Fruit fly (Drosophila melanogaster) whole organism, embryonic: ENCODE results near the gene CG4218.

Source experiments
- Abd-B ChIP-seq: fragments of 200-800 bp; sonication (Bioruptor generic); optimal IDR thresholded peaks from 2 replicates; lab custom pipeline; 2018; ENCODE audit warnings: missing biosample characterization, mild to moderate bottlenecking, missing genetic modification characterization, moderate library complexity
- CG10654 ChIP-seq: fragments of 200-800 bp; sonication (Bioruptor generic); optimal IDR thresholded peaks from 2 replicates; lab custom pipeline; 2016; ENCODE audit warnings: missing biosample characterization, missing genetic modification characterization
- CG12769 ChIP-seq: fragments of 200-800 bp; sonication (Bioruptor generic); optimal IDR thresholded peaks from 2 replicates; lab custom pipeline; 2019; ENCODE audit warnings: missing biosample characterization, mild to moderate bottlenecking, missing genetic modification characterization, moderate library complexity
- CG14441 ChIP-seq: fragments of 200-800 bp; sonication (Bioruptor generic); IDR thresholded peaks from 2 replicates; pipeline ENCODE4 v1.3.6; 2022; ENCODE audit warnings: missing biosample characterization, missing genetic modification characterization
- CG14710 ChIP-seq: fragments of 200-800 bp; sonication (Bioruptor generic); optimal IDR thresholded peaks from 3 replicates; lab custom pipeline; 2019; ENCODE audit warnings: missing biosample characterization, mild to moderate bottlenecking, missing genetic modification characterization, moderate library complexity
- CG15601 ChIP-seq: fragments of 200-800 bp; sonication (Bioruptor generic); optimal IDR thresholded peaks from 3 replicates; lab custom pipeline; 2019; ENCODE audit warnings: missing biosample characterization, mild to moderate bottlenecking, missing genetic modification characterization, moderate library complexity
- CG16813 ChIP-seq: fragments of 200-800 bp; sonication (Bioruptor generic); IDR thresholded peaks from 3 replicates; pipeline ENCODE4 v1.3.6; 2022; ENCODE audit warnings: missing biosample characterization, missing genetic modification characterization; ENCODE audit not compliant: partially characterized antibody
- CG2875 ChIP-seq: fragments of 200-800 bp; sonication (Bioruptor generic); optimal IDR thresholded peaks from 2 replicates; lab custom pipeline; 2017; ENCODE audit warnings: missing biosample characterization, mild to moderate bottlenecking, missing genetic modification characterization, missing genetic modification reagents
- CG3726 ChIP-seq: fragments of 200-800 bp; sonication (Bioruptor generic); IDR thresholded peaks from 3 replicates; pipeline ENCODE4, ENCODE4 v1.3.6; 2022; ENCODE audit warnings: missing biosample characterization, missing genetic modification characterization
- CG3838 ChIP-seq: fragments of 200-800 bp; sonication (Bioruptor generic); optimal IDR thresholded peaks from 3 replicates; lab custom pipeline; 2016; ENCODE audit warnings: missing biosample characterization, missing genetic modification characterization
- CG6272 ChIP-seq: fragments of 200-800 bp; sonication (Bioruptor generic); IDR thresholded peaks from 2 replicates; pipeline ENCODE4 v1.3.6; 2022; ENCODE audit warnings: missing biosample characterization, missing genetic modification characterization
- CG6813 ChIP-seq: fragments of 200-800 bp; sonication (Bioruptor generic); optimal IDR thresholded peaks from 2 replicates; lab custom pipeline; 2017; ENCODE audit warnings: missing biosample characterization, missing genetic modification characterization, mild to moderate bottlenecking, moderate library complexity, missing genetic modification reagents
- CG7786 ChIP-seq: fragments of 200-800 bp; sonication (Bioruptor generic); optimal IDR thresholded peaks from 2 replicates; lab custom pipeline; 2016; ENCODE audit warnings: missing biosample characterization, missing genetic modification characterization
- CG8359 ChIP-seq: fragments of 200-800 bp; sonication (Bioruptor generic); optimal IDR thresholded peaks from 2 replicates; lab custom pipeline; 2017; ENCODE audit warnings: missing biosample characterization, mild to moderate bottlenecking, missing genetic modification characterization, borderline replicate concordance
- CG8924 ChIP-seq: fragments of 200-800 bp; optimal IDR thresholded peaks from 3 replicates; lab custom pipeline; 2019; ENCODE audit warnings: missing biosample characterization, mild to moderate bottlenecking, missing genetic modification characterization, moderate library complexity
- CG9437 ChIP-seq: fragments of 200-800 bp; sonication (Bioruptor generic); optimal IDR thresholded peaks from 2 replicates; lab custom pipeline; 2018; ENCODE audit warnings: missing biosample characterization, mild to moderate bottlenecking, missing genetic modification characterization
- H15 ChIP-seq: fragments of 200-800 bp; sonication (Bioruptor generic); IDR thresholded peaks from 3 replicates; pipeline ENCODE4 v1.3.6; 2022; ENCODE audit warnings: missing biosample characterization, missing genetic modification characterization
- Hey ChIP-seq: fragments of 200-800 bp; sonication (Bioruptor generic); optimal IDR thresholded peaks from 3 replicates; lab custom pipeline; 2018; ENCODE audit warnings: missing biosample characterization, mild to moderate bottlenecking, missing genetic modification characterization
- Oli ChIP-seq: fragments of 200-800 bp; sonication (Bioruptor generic); optimal IDR thresholded peaks from 2 replicates; lab custom pipeline; 2018; ENCODE audit warnings: missing biosample characterization, mild to moderate bottlenecking, missing genetic modification characterization, moderate library complexity
- Sox100B ChIP-seq: fragments of 200-800 bp; sonication (Bioruptor generic); optimal IDR thresholded peaks from 3 replicates; lab custom pipeline; 2018; ENCODE audit warnings: missing biosample characterization, mild to moderate bottlenecking, missing genetic modification characterization
- Sox102F ChIP-seq: fragments of 200-800 bp; sonication (Bioruptor generic); optimal IDR thresholded peaks from 2 replicates; lab custom pipeline; 2018; ENCODE audit warnings: missing biosample characterization, mild to moderate bottlenecking, missing genetic modification characterization, moderate library complexity
- Stat92E ChIP-seq, 3 experiments: fragments of >200 bp in 2 of 3; fragments of 200-800 bp in 1 of 3; sonication (Bioruptor generic) in 1 of 3; optimal IDR thresholded peaks; 2 replicates each; lab custom pipeline; 2017 to 2019; ENCODE audit warnings: missing biosample characterization in 3 of 3, missing genetic modification characterization in 3 of 3, mild to moderate bottlenecking in 1 of 3, moderate library complexity in 1 of 3
- TFAM ChIP-seq: fragments of 200-800 bp; sonication (Bioruptor generic); optimal IDR thresholded peaks from 2 replicates; lab custom pipeline; 2017; ENCODE audit warnings: missing biosample characterization, missing genetic modification characterization, inconsistent platforms
- abd-A ChIP-seq: fragments of 200-800 bp; sonication (Bioruptor generic); optimal IDR thresholded peaks from 3 replicates; lab custom pipeline; 2019; ENCODE audit warnings: missing biosample characterization, mild to moderate bottlenecking, missing genetic modification characterization, moderate library complexity
- bcd ChIP-seq: fragments of 200-800 bp; sonication (Bioruptor generic); optimal IDR thresholded peaks from 2 replicates; lab custom pipeline; 2017; ENCODE audit warnings: missing biosample characterization, mild to moderate bottlenecking, missing genetic modification characterization
- chm ChIP-seq: fragments of 200-800 bp; sonication (Bioruptor generic); IDR thresholded peaks from 2 replicates; pipeline ENCODE4 v1.3.6; 2022; ENCODE audit warnings: missing biosample characterization, missing genetic modification characterization
- chn ChIP-seq: fragments of 200-800 bp; sonication (Bioruptor generic); optimal IDR thresholded peaks from 2 replicates; lab custom pipeline; 2016; ENCODE audit warnings: missing biosample characterization, missing genetic modification characterization
- ci ChIP-seq: fragments of 200-800 bp; sonication (Bioruptor generic); IDR thresholded peaks from 3 replicates; pipeline ENCODE4 v1.3.6; 2022; ENCODE audit warnings: missing biosample characterization, missing genetic modification characterization
- dysf ChIP-seq: fragments of 200-800 bp; sonication (Bioruptor generic); IDR thresholded peaks from 3 replicates; pipeline ENCODE4 v1.3.6; 2022; ENCODE audit warnings: missing biosample characterization, missing genetic modification characterization
- emc ChIP-seq: fragments of 200-800 bp; sonication (Bioruptor generic); optimal IDR thresholded peaks from 2 replicates; lab custom pipeline; 2016; ENCODE audit warnings: missing biosample characterization, missing genetic modification characterization
- ems ChIP-seq: fragments of 200-800 bp; sonication (Bioruptor generic); optimal IDR thresholded peaks from 3 replicates; lab custom pipeline; 2016; ENCODE audit warnings: missing biosample characterization, missing genetic modification characterization
- eve ChIP-seq, 2 experiments: fragments of >200 bp; optimal IDR thresholded peaks; 2 replicates each; lab custom pipeline; 2017; ENCODE audit warnings: missing biosample characterization in 2 of 2, missing genetic modification characterization in 2 of 2
- gro ChIP-seq: fragments of 200-800 bp; sonication (Bioruptor generic); optimal IDR thresholded peaks from 2 replicates; lab custom pipeline; 2016; ENCODE audit warnings: missing biosample characterization, missing genetic modification characterization
- gsb-n ChIP-seq: fragments of 200-800 bp; sonication (Bioruptor generic); optimal IDR thresholded peaks from 3 replicates; lab custom pipeline; 2018; ENCODE audit warnings: missing biosample characterization, mild to moderate bottlenecking, missing genetic modification characterization
- jigr1 ChIP-seq: fragments of 200-800 bp; sonication (Bioruptor generic); IDR thresholded peaks from 3 replicates; pipeline ENCODE4 v1.3.6; 2022; ENCODE audit warnings: missing biosample characterization, missing genetic modification characterization
- jing ChIP-seq: fragments of 200-800 bp; sonication (Bioruptor generic); optimal IDR thresholded peaks from 2 replicates; lab custom pipeline; 2018; ENCODE audit warnings: missing biosample characterization, mild to moderate bottlenecking, missing genetic modification characterization
- lmd ChIP-seq: fragments of 200-800 bp; sonication (Bioruptor generic); IDR thresholded peaks from 2 replicates; pipeline ENCODE4 v1.3.6; 2022; ENCODE audit warnings: missing biosample characterization, missing genetic modification characterization
- lola ChIP-seq, 3 experiments: fragments of >200 bp in 2 of 3; fragments of 200-800 bp in 1 of 3; sonication (Bioruptor generic) in 1 of 3; optimal IDR thresholded peaks; 2 replicates each; lab custom pipeline; 2017 to 2019; ENCODE audit warnings: missing biosample characterization in 3 of 3, missing genetic modification characterization in 3 of 3, mild to moderate bottlenecking in 1 of 3, moderate library complexity in 1 of 3
- mld ChIP-seq: fragments of 200-800 bp; sonication (Bioruptor generic); IDR thresholded peaks from 3 replicates; pipeline ENCODE4 v1.3.6; 2022; ENCODE audit warnings: missing biosample characterization, missing genetic modification characterization; ENCODE audit not compliant: partially characterized antibody
- nmo ChIP-seq: fragments of 200-800 bp; sonication (Bioruptor generic); optimal IDR thresholded peaks from 2 replicates; lab custom pipeline; 2018; ENCODE audit warnings: missing biosample characterization, mild to moderate bottlenecking, missing genetic modification characterization, moderate library complexity
- pros ChIP-seq: fragments of 200-800 bp; sonication (Bioruptor generic); optimal IDR thresholded peaks from 3 replicates; lab custom pipeline; 2019; ENCODE audit warnings: missing biosample characterization, mild to moderate bottlenecking, missing genetic modification characterization, moderate library complexity
- repo ChIP-seq: fragments of 200-800 bp; sonication (Bioruptor generic); optimal IDR thresholded peaks from 2 replicates; lab custom pipeline; 2016; ENCODE audit warnings: missing biosample characterization, missing genetic modification characterization
- salm ChIP-seq: fragments of 200-800 bp; sonication (Bioruptor generic); optimal IDR thresholded peaks from 2 replicates; lab custom pipeline; 2018; ENCODE audit warnings: missing biosample characterization, mild to moderate bottlenecking, missing genetic modification characterization
- seq ChIP-seq: fragments of 200-800 bp; sonication (Bioruptor generic); IDR thresholded peaks from 2 replicates; pipeline ENCODE4 v1.3.6; 2022; ENCODE audit warnings: missing biosample characterization, missing genetic modification characterization
- sr ChIP-seq: fragments of 200-800 bp; sonication (Bioruptor generic); IDR thresholded peaks from 3 replicates; pipeline ENCODE4 v1.3.6; 2022; ENCODE audit warnings: missing biosample characterization, missing genetic modification characterization
- tio ChIP-seq: fragments of 200-800 bp; sonication (Bioruptor generic); optimal IDR thresholded peaks from 2 replicates; lab custom pipeline; 2017; ENCODE audit warnings: missing biosample characterization, missing genetic modification characterization, inconsistent platforms
- zen ChIP-seq: fragments of 200-800 bp; sonication (Bioruptor generic); optimal IDR thresholded peaks from 3 replicates; lab custom pipeline; 2018; ENCODE audit warnings: missing biosample characterization, mild to moderate bottlenecking, missing genetic modification characterization, moderate library complexity

CG4218 gene

DNA sequence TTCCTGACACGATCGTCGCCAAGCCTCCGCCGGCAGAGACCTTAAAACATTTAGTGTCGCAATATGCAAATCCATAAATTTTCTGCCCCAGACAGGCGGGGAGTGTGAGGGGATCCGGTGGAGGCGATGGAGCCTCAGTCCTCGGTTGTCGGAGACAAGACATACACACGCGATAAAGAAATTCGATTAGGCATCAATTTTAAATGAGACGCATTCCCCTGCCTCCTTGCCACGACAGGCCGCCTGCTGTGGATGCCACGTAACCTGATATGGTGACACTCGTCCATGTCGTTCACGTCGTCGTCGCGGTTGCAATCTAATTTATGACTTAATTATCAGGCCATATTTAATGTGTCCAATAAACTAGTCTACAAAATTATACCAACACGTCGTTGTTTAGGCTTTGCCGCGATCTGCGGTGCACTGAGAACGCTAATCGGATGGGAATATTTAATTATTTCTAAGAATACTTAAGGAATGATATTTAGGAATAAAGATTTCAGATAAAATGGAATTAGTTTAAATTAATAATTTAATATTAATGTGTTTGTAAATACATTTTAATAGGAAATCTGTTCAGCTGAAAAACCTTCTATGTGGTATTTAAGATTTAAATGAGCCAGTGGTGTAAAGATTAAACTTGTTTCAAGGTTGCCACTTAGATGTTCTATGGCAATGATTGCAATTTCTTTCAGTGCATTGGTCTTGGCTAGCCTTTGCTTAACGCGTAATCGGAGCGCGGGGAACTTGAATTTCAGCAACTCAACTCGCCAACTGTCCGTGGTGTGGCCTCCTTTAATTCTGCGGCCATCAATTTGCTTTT lies 33.5 kb downstream of the CG4218 start:
- TF ChIP-seq lmd (GFP tag; lab: Robert Waterston, UW): peak; percentile 48; the same call in 1 of the 2 replicates
- peak; percentile 69 for TF ChIP-seq CG14710 (tag; lab: Kevin White, UChicago)
- TF ChIP-seq CG16813 (GFP tag; lab: Robert Waterston, UW): no peak
- peak; percentile 55 for TF ChIP-seq zen (tag; lab: Kevin White, UChicago)
- peak in 1 of 3 experiments; percentile 43 for TF ChIP-seq Stat92E (GFP tag; optimal IDR thresholded peaks at IDR 0.05; lab: Kevin White, UChicago)
- peak; percentile 71 for TF ChIP-seq salm (tag; lab: Kevin White, UChicago)
- TF ChIP-seq CG15601 (tag; lab: Kevin White, UChicago): peak; percentile 73
- TF ChIP-seq Oli (tag; lab: Kevin White, UChicago): peak; percentile 84
- peak; percentile 75 for TF ChIP-seq dysf (GFP tag; lab: Robert Waterston, UW)
- peak; percentile 56; the same call in 1 of the 2 replicates for TF ChIP-seq CG14441
- TF ChIP-seq nmo (GFP tag; lab: Kevin White, UChicago): peak; percentile 84
- TF ChIP-seq CG7786 (GFP tag; lab: Kevin White, UChicago): no peak
- peak; percentile 54 for TF ChIP-seq CG8359 (GFP tag; lab: Kevin White, UChicago)
- TF ChIP-seq CG12769: peak; percentile 7
- TF ChIP-seq gro (GFP tag; lab: Kevin White, UChicago): no peak
- TF ChIP-seq Hey (tag; lab: Kevin White, UChicago): no peak
- TF ChIP-seq jigr1 (GFP tag; lab: Robert Waterston, UW): 0 out of 3 replicates have a peak, but pooled peaks have one; percentile 31
- TF ChIP-seq abd-A (tag; lab: Kevin White, UChicago): peak; percentile 99
- TF ChIP-seq Sox100B (GFP tag; lab: Kevin White, UChicago): peak; percentile 85
- TF ChIP-seq CG10654 (GFP tag; lab: Kevin White, UChicago): peak; percentile 50
- peak in 1 of 2 experiments; percentile 85 for TF ChIP-seq eve (GFP tag; optimal IDR thresholded peaks at IDR 0.05; lab: Kevin White, UChicago)
- no peak for TF ChIP-seq repo (GFP tag; lab: Kevin White, UChicago)
- TF ChIP-seq CG6272 (GFP tag; lab: Robert Waterston, UW): peak; percentile 37; the same call in 1 of the 2 replicates
- TF ChIP-seq lola (GFP tag; optimal IDR thresholded peaks at IDR 0.05; lab: Kevin White, UChicago): peak in 1 of 3 experiments; percentile 78
- peak; percentile 56 for TF ChIP-seq gsb-n (tag; lab: Kevin White, UChicago)
- TF ChIP-seq Abd-B: peak; percentile 46
- TF ChIP-seq chn (GFP tag; lab: Kevin White, UChicago): peak; percentile 9
- TF ChIP-seq CG6813 (GFP tag; lab: Kevin White, UChicago): peak; percentile 34
- peak; percentile 23 for TF ChIP-seq tio
- no peak for TF ChIP-seq emc (GFP tag; lab: Kevin White, UChicago)
- no peak for TF ChIP-seq CG3838 (GFP tag; lab: Kevin White, UChicago)
- peak; percentile 18; the same call in 1 of the 3 replicates for TF ChIP-seq H15 (GFP tag; lab: Robert Waterston, UW)
- peak; percentile 27 for TF ChIP-seq ems (GFP tag; lab: Kevin White, UChicago)
- peak; percentile 81 for TF ChIP-seq Sox102F
- TF ChIP-seq chm: no peak
- peak; percentile 53 for TF ChIP-seq CG2875 (GFP tag; lab: Kevin White, UChicago)
- no peak for TF ChIP-seq sr (GFP tag; lab: Robert Waterston, UW)
- TF ChIP-seq TFAM (GFP tag; lab: Kevin White, UChicago): no peak
- peak; percentile 80 for TF ChIP-seq CG8924
- peak; percentile 54 for TF ChIP-seq bcd (GFP tag; lab: Kevin White, UChicago)
- TF ChIP-seq jing (GFP tag; lab: Kevin White, UChicago): peak; percentile 23
- TF ChIP-seq pros (GFP tag; lab: Kevin White, UChicago): peak; percentile 13
- peak; percentile 73; the same call in 2 of the 3 replicates for TF ChIP-seq ci (GFP tag; lab: Robert Waterston, UW)
- TF ChIP-seq CG3726 (GFP tag; lab: Robert Waterston, UW): peak; percentile 40; the same call in 1 of the 3 replicates
- peak; percentile 58 for TF ChIP-seq CG9437 (GFP tag; lab: Kevin White, UChicago)
- TF ChIP-seq mld (GFP tag; lab: Robert Waterston, UW): no peak
- peak; percentile 55; the same call in 1 of the 2 replicates for TF ChIP-seq seq (GFP tag; lab: Robert Waterston, UW)
